Fruit fly (Drosophila melanogaster) Kc167 (cell line): ENCODE measurements around the gene CG10694.

Source experiments
- Sin3A ChIP-seq: fragments of >200 bp; optimal IDR thresholded peaks from 2 replicates; lab custom pipeline; 2018; ENCODE audit warnings: missing external identifiers
- ttk ChIP-seq: sonication (Bioruptor generic); optimal IDR thresholded peaks from 2 replicates; lab custom pipeline; 2017; ENCODE audit warnings: missing external identifiers

- TF ChIP-seq ttk (lab: Kevin White, UChicago) (no peak), Sin3A (lab: Kevin White, UChicago) (no peak)
Measured at dm6 chr3R:24106059-24106631, 1.0 kb upstream of the CG10694 start.
